Fruit fly (Drosophila melanogaster) whole organism, embryonic: ENCODE data around the gene CG3008.
A peak's percentile ranks its signal among the peaks of the same experiment; 100 is the strongest.

Experiments used
- Ada2b ChIP-seq: fragments of 200-800 bp; sonication (Bioruptor generic); IDR thresholded peaks from 2 replicates; pipeline ENCODE4 v1.3.6; 2022; ENCODE audit warnings: missing biosample characterization, missing genetic modification characterization
- Atf3 ChIP-seq: fragments of 200-800 bp; sonication (Bioruptor generic); optimal IDR thresholded peaks from 3 replicates; lab custom pipeline; 2016; ENCODE audit warnings: missing biosample characterization, missing genetic modification characterization
- CG10431 ChIP-seq: fragments of 200-800 bp; sonication (Bioruptor generic); optimal IDR thresholded peaks from 3 replicates; lab custom pipeline; 2018; ENCODE audit warnings: missing biosample characterization, mild to moderate bottlenecking, missing genetic modification characterization
- CG10959 ChIP-seq: fragments of 200-800 bp; sonication (Bioruptor generic); IDR thresholded peaks from 2 replicates; pipeline ENCODE4 v1.3.6; 2022; ENCODE audit warnings: missing biosample characterization, missing genetic modification characterization
- CG11085 ChIP-seq: fragments of 200-800 bp; sonication (Bioruptor generic); IDR thresholded peaks from 2 replicates; pipeline ENCODE4 v1.3.6; 2022; ENCODE audit warnings: missing biosample characterization, missing genetic modification characterization
- CG11093 ChIP-seq: fragments of 200-800 bp; sonication (Bioruptor generic); IDR thresholded peaks from 3 replicates; pipeline ENCODE4 v1.3.6; 2022; ENCODE audit warnings: missing biosample characterization, missing genetic modification characterization
- CG11247 ChIP-seq: fragments of 200-800 bp; sonication (Bioruptor generic); IDR thresholded peaks from 2 replicates; pipeline ENCODE4 v1.3.6; 2022; ENCODE audit warnings: missing biosample characterization, missing genetic modification characterization
- CG11560 ChIP-seq: fragments of 200-800 bp; sonication (Bioruptor generic); IDR thresholded peaks from 3 replicates; pipeline ENCODE4 v1.3.6; 2022; ENCODE audit warnings: missing biosample characterization, missing genetic modification characterization
- CG11695 ChIP-seq: fragments of 200-800 bp; sonication (Bioruptor generic); IDR thresholded peaks from 3 replicates; pipeline ENCODE4 v1.3.6; 2022; ENCODE audit warnings: missing biosample characterization, missing genetic modification characterization
- CG12391 ChIP-seq: fragments of 200-800 bp; sonication (Bioruptor generic); optimal IDR thresholded peaks from 3 replicates; lab custom pipeline; 2018; ENCODE audit warnings: missing biosample characterization, mild to moderate bottlenecking, missing genetic modification characterization, moderate library complexity
- CG13296 ChIP-seq: fragments of 200-800 bp; sonication (Bioruptor generic); optimal IDR thresholded peaks from 3 replicates; lab custom pipeline; 2018; ENCODE audit warnings: missing biosample characterization, mild to moderate bottlenecking, missing genetic modification characterization
- CG14441 ChIP-seq: fragments of 200-800 bp; sonication (Bioruptor generic); IDR thresholded peaks from 2 replicates; pipeline ENCODE4 v1.3.6; 2022; ENCODE audit warnings: missing biosample characterization, missing genetic modification characterization
- CG14860 ChIP-seq: fragments of 200-800 bp; sonication (Bioruptor generic); IDR thresholded peaks from 3 replicates; pipeline ENCODE4 v1.3.6; 2022; ENCODE audit warnings: missing biosample characterization, missing genetic modification characterization; ENCODE audit not compliant: partially characterized antibody
- CG16813 ChIP-seq: fragments of 200-800 bp; sonication (Bioruptor generic); IDR thresholded peaks from 3 replicates; pipeline ENCODE4 v1.3.6; 2022; ENCODE audit warnings: missing biosample characterization, missing genetic modification characterization; ENCODE audit not compliant: partially characterized antibody
- CG17568 ChIP-seq: fragments of 200-800 bp; sonication (Bioruptor generic); optimal IDR thresholded peaks from 2 replicates; lab custom pipeline; 2018; ENCODE audit warnings: missing biosample characterization, mild to moderate bottlenecking, missing genetic modification characterization, moderate library complexity
- CG18262 ChIP-seq: fragments of 200-800 bp; optimal IDR thresholded peaks from 3 replicates; lab custom pipeline; 2019; ENCODE audit warnings: missing biosample characterization, mild to moderate bottlenecking, missing genetic modification characterization, moderate library complexity
- CG18599 ChIP-seq: fragments of 200-800 bp; sonication (Bioruptor generic); optimal IDR thresholded peaks from 3 replicates; lab custom pipeline; 2017; ENCODE audit warnings: missing biosample characterization, missing genetic modification characterization, mild to moderate bottlenecking, moderate library complexity, missing genetic modification reagents
- CG2202 ChIP-seq: fragments of 200-800 bp; sonication (Bioruptor generic); optimal IDR thresholded peaks from 2 replicates; lab custom pipeline; 2018; ENCODE audit warnings: missing biosample characterization, mild to moderate bottlenecking, missing genetic modification characterization
- CG6254 ChIP-seq: fragments of 200-800 bp; sonication (Bioruptor generic); optimal IDR thresholded peaks from 3 replicates; lab custom pipeline; 2017; ENCODE audit warnings: mild to moderate bottlenecking, missing biosample characterization, missing genetic modification reagents, missing genetic modification characterization
- CG6765 ChIP-seq: fragments of 200-800 bp; sonication (Bioruptor generic); optimal IDR thresholded peaks from 3 replicates; lab custom pipeline; 2017; ENCODE audit warnings: missing biosample characterization, mild to moderate bottlenecking, missing genetic modification characterization
- CG7963 ChIP-seq: fragments of 200-800 bp; sonication (Bioruptor generic); IDR thresholded peaks from 3 replicates; pipeline ENCODE4 v1.3.6; 2022; ENCODE audit warnings: missing biosample characterization, missing genetic modification characterization; ENCODE audit not compliant: partially characterized antibody
- CG9609 ChIP-seq: fragments of 200-800 bp; sonication (Bioruptor generic); optimal IDR thresholded peaks from 3 replicates; lab custom pipeline; 2016; ENCODE audit warnings: missing biosample characterization, missing genetic modification characterization
- CG9817 ChIP-seq: fragments of 200-800 bp; sonication (Bioruptor generic); optimal IDR thresholded peaks from 2 replicates; lab custom pipeline; 2018; ENCODE audit warnings: missing biosample characterization, mild to moderate bottlenecking, missing genetic modification characterization, moderate library complexity
- Deaf1 ChIP-seq: fragments of 200-800 bp; optimal IDR thresholded peaks from 3 replicates; lab custom pipeline; 2019; ENCODE audit warnings: missing biosample characterization, mild to moderate bottlenecking, missing genetic modification characterization, moderate library complexity
- Dfd ChIP-seq, 2 experiments: fragments of >200 bp; optimal IDR thresholded peaks; 2 replicates each; lab custom pipeline; 2017; ENCODE audit warnings: missing biosample characterization in 2 of 2, missing genetic modification characterization in 2 of 2
- Doc3 ChIP-seq: fragments of 200-800 bp; sonication (Bioruptor generic); IDR thresholded peaks from 3 replicates; pipeline ENCODE4 v1.3.6; 2022; ENCODE audit warnings: missing biosample characterization, missing genetic modification characterization; ENCODE audit not compliant: partially characterized antibody
- Ets97D ChIP-seq: fragments of 200-800 bp; sonication (Bioruptor generic); optimal IDR thresholded peaks from 3 replicates; lab custom pipeline; 2016; ENCODE audit warnings: missing biosample characterization, missing genetic modification characterization
- Nf-YB ChIP-seq: fragments of 200-800 bp; sonication (Bioruptor generic); optimal IDR thresholded peaks from 3 replicates; lab custom pipeline; 2019; ENCODE audit warnings: missing biosample characterization, mild to moderate bottlenecking, missing genetic modification characterization, moderate library complexity
- NfI ChIP-seq: fragments of 200-800 bp; sonication (Bioruptor generic); optimal IDR thresholded peaks from 3 replicates; lab custom pipeline; 2018; ENCODE audit warnings: missing biosample characterization, mild to moderate bottlenecking, missing genetic modification characterization, moderate library complexity
- Xrp1 ChIP-seq: fragments of 200-800 bp; sonication (Bioruptor generic); IDR thresholded peaks from 2 replicates; pipeline ENCODE4 v1.3.6; 2022; ENCODE audit warnings: missing biosample characterization, missing genetic modification characterization
- bab2 ChIP-seq: fragments of 200-800 bp; sonication (Bioruptor generic); optimal IDR thresholded peaks from 2 replicates; lab custom pipeline; 2016; ENCODE audit warnings: missing biosample characterization, missing genetic modification characterization
- caup ChIP-seq: fragments of 200-800 bp; sonication (Bioruptor generic); optimal IDR thresholded peaks from 3 replicates; lab custom pipeline; 2017; ENCODE audit warnings: missing biosample characterization, mild to moderate bottlenecking, missing genetic modification characterization, moderate library complexity; ENCODE audit not compliant: severe bottlenecking
- ci ChIP-seq: fragments of 200-800 bp; sonication (Bioruptor generic); IDR thresholded peaks from 3 replicates; pipeline ENCODE4 v1.3.6; 2022; ENCODE audit warnings: missing biosample characterization, missing genetic modification characterization
- dm ChIP-seq: fragments of 200-800 bp; sonication (Bioruptor generic); optimal IDR thresholded peaks from 3 replicates; lab custom pipeline; 2016; ENCODE audit warnings: missing biosample characterization, missing genetic modification characterization
- dmrt11E ChIP-seq: fragments of 200-800 bp; sonication (Bioruptor generic); optimal IDR thresholded peaks from 3 replicates; lab custom pipeline; 2018; ENCODE audit warnings: missing biosample characterization, mild to moderate bottlenecking, missing genetic modification characterization, moderate library complexity
- dpn ChIP-seq, 2 experiments: fragments of 200-800 bp; sonication (Bioruptor generic); optimal IDR thresholded peaks; 3 replicates each; lab custom pipeline; 2016; ENCODE audit warnings: missing biosample characterization in 2 of 2, missing genetic modification characterization in 2 of 2
- gsb ChIP-seq: fragments of 200-800 bp; sonication (Bioruptor generic); IDR thresholded peaks from 2 replicates; pipeline ENCODE4 v1.3.6; 2022; ENCODE audit warnings: missing biosample characterization, missing genetic modification characterization
- jing ChIP-seq: fragments of 200-800 bp; sonication (Bioruptor generic); optimal IDR thresholded peaks from 2 replicates; lab custom pipeline; 2018; ENCODE audit warnings: missing biosample characterization, mild to moderate bottlenecking, missing genetic modification characterization
- klu ChIP-seq: fragments of 200-800 bp; sonication (Bioruptor generic); IDR thresholded peaks from 2 replicates; pipeline ENCODE4 v1.3.6; 2022; ENCODE audit warnings: missing biosample characterization, missing genetic modification characterization
- lab ChIP-seq: fragments of 200-800 bp; sonication (Bioruptor generic); optimal IDR thresholded peaks from 3 replicates; lab custom pipeline; 2017; ENCODE audit warnings: missing biosample characterization, missing genetic modification characterization, mild to moderate bottlenecking, moderate library complexity, missing genetic modification reagents
- mld ChIP-seq: fragments of 200-800 bp; sonication (Bioruptor generic); IDR thresholded peaks from 3 replicates; pipeline ENCODE4 v1.3.6; 2022; ENCODE audit warnings: missing biosample characterization, missing genetic modification characterization; ENCODE audit not compliant: partially characterized antibody
- peb ChIP-seq: fragments of 200-800 bp; sonication (Bioruptor generic); IDR thresholded peaks from 2 replicates; pipeline ENCODE4 v1.3.6; 2022; ENCODE audit warnings: missing biosample characterization, missing genetic modification characterization
- pzg ChIP-seq: fragments of 200-800 bp; sonication (Bioruptor generic); optimal IDR thresholded peaks from 3 replicates; lab custom pipeline; 2018; ENCODE audit warnings: missing biosample characterization, mild to moderate bottlenecking, missing genetic modification characterization, moderate library complexity
- stc ChIP-seq: fragments of 200-800 bp; sonication (Bioruptor generic); IDR thresholded peaks from 2 replicates; pipeline ENCODE4 v1.3.6; 2022; ENCODE audit warnings: missing biosample characterization, missing genetic modification characterization
- tgo ChIP-seq: fragments of 200-800 bp; sonication (Bioruptor generic); IDR thresholded peaks from 3 replicates; pipeline ENCODE4 v1.3.6; 2022; ENCODE audit warnings: missing biosample characterization, missing genetic modification characterization
- tll ChIP-seq, 2 experiments: fragments of 200-800 bp in 1 of 2; fragments of >200 bp in 1 of 2; sonication (Bioruptor generic) in 1 of 2; optimal IDR thresholded peaks; 2 replicates each; lab custom pipeline; 2017 to 2019; ENCODE audit warnings: missing biosample characterization in 2 of 2, missing genetic modification characterization in 2 of 2, mild to moderate bottlenecking in 1 of 2, moderate library complexity in 1 of 2
- vfl ChIP-seq: fragments of 200-800 bp; sonication (Bioruptor generic); optimal IDR thresholded peaks from 2 replicates; lab custom pipeline; 2016; ENCODE audit warnings: missing biosample characterization, missing genetic modification characterization
- yki ChIP-seq: fragments of >200 bp; optimal IDR thresholded peaks from 3 replicates; lab custom pipeline; 2018
- zf30C ChIP-seq: fragments of 200-800 bp; sonication (Bioruptor generic); optimal IDR thresholded peaks from 3 replicates; lab custom pipeline; 2018; ENCODE audit warnings: missing biosample characterization, mild to moderate bottlenecking, missing genetic modification characterization

CG3008 gene

DNA sequence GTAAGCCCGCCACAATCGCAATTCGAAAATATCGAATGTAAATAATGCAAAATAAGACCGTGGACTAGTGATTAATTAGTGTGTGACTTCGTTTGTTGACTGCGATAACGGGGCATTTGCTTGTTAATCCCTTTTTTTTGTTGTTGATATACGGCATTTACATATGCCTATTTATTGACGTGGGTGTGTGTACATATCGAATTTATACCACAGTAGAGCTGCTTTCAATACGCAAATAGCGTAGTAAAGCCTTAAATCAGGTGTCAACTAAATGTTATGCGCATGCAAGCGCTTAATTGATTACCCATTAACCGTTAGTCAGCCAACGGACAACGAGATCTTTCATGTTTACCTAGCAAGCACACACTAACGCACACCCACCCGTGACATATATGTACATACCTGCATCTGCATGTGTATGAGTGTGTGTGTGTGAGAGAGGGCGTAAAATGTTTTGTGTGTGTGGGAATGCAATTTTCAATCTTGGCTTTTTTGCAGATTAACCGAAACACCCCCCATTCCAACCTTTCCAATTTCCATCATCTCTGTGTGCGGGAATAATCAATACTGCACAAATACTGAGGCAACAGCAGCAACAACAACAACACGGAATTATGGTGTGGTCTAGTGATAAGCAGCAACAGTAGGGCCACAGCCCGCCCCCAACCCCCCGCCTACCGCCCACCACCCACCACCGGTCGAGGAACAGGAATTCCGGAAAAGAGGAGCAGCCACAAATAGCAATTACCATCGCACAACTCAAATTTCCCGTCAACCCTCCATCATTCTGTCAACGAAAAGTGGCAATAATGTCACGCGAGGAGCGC is 44.4 kb upstream of the CG3008 start (continued):
- TF ChIP-seq bab2 (peak; percentile 43), CG12391 (tag; lab: Kevin White, UChicago) (no peak), peb (no peak), CG14441 (GFP tag; lab: Robert Waterston, UW) (no peak), klu (GFP tag; lab: Robert Waterston, UW) (no peak), tll (GFP tag; optimal IDR thresholded peaks at IDR 0.05; lab: Kevin White, UChicago) (peak in 1 of 2 experiments; percentile 64), CG18599 (GFP tag; lab: Kevin White, UChicago) (no peak), CG14860 (GFP tag; lab: Robert Waterston, UW) (no peak), CG11247 (GFP tag; lab: Robert Waterston, UW) (no peak), vfl (GFP tag; lab: Kevin White, UChicago) (no peak), CG2202 (tag; lab: Kevin White, UChicago) (peak; percentile 37), dpn (GFP tag; optimal IDR thresholded peaks at IDR 0.05; lab: Kevin White, UChicago) (no peak), ci (GFP tag; lab: Robert Waterston, UW) (peak; percentile 58; the same call in 2 of the 3 replicates), Atf3 (GFP tag; lab: Kevin White, UChicago) (no peak), Nf-YB (GFP tag; lab: Kevin White, UChicago) (no peak), Deaf1 (tag; lab: Kevin White, UChicago) (no peak), zf30C (GFP tag; lab: Kevin White, UChicago) (no peak), Xrp1 (GFP tag; lab: Robert Waterston, UW) (peak; percentile 64), CG10959 (GFP tag; lab: Robert Waterston, UW) (no peak), CG16813 (GFP tag; lab: Robert Waterston, UW) (no peak), tgo (GFP tag; lab: Robert Waterston, UW) (no peak), CG6254 (GFP tag; lab: Kevin White, UChicago) (no peak), pzg (no peak), CG10431 (GFP tag; lab: Kevin White, UChicago) (peak; percentile 65), Ets97D (no peak), dmrt11E (tag; lab: Kevin White, UChicago) (no peak), CG6765 (GFP tag; lab: Kevin White, UChicago) (peak; percentile 19), CG11085 (no peak), CG17568 (GFP tag; lab: Kevin White, UChicago) (peak; percentile 59), stc (GFP tag; lab: Robert Waterston, UW) (peak; percentile 31; the same call in 1 of the 2 replicates), dm (no peak), gsb (GFP tag; lab: Robert Waterston, UW) (no peak), NfI (GFP tag; lab: Kevin White, UChicago) (no peak), CG9609 (no peak), CG11093 (no peak), CG11695 (GFP tag; lab: Robert Waterston, UW) (no peak), jing (GFP tag; lab: Kevin White, UChicago) (no peak), CG18262 (tag; lab: Kevin White, UChicago) (peak; percentile 6), lab (peak; percentile 79), yki (lab: Kevin White, UChicago) (no peak), CG11560 (no peak), CG13296 (GFP tag; lab: Kevin White, UChicago) (peak; percentile 52), CG7963 (GFP tag; lab: Robert Waterston, UW) (no peak), caup (GFP tag; lab: Kevin White, UChicago) (no peak), mld (no peak), CG9817 (tag; lab: Kevin White, UChicago) (no peak), Dfd (GFP tag; optimal IDR thresholded peaks at IDR 0.05; lab: Kevin White, UChicago) (no peak), Doc3 (no peak), Ada2b (GFP tag; lab: Robert Waterston, UW) (no peak)
